Fruit fly (Drosophila melanogaster): ENCODE data around the gene CG13731.

Gene CG13731

DNA sequence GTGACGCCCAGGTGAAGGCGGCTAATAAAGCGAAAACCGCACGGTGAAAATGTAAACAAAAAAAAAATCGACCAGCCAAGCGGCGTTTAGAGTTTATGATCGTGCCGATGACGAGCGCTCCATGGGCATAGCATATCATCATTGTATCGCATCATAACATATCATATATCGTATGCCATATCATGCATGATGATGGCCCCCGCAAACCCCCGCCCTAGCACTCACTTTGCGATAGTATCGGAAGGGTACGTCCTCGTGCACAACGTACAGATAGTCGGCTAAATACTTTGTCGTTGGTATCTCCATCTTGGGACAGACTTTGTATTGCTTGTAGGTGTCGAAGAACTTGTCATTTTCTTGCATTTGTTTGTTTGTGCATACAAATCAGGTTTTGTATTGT lies 14.5 kb upstream of the CG13731 start:
- TF ChIP-seq CG4496 (GFP tag; IDR thresholded peaks at IDR 0.05) (0 out of 3 replicates have a peak, but pooled peaks have one; percentile 21), Pif1A (GFP tag; optimal IDR thresholded peaks at IDR 0.05) (no peak)

DNA sequence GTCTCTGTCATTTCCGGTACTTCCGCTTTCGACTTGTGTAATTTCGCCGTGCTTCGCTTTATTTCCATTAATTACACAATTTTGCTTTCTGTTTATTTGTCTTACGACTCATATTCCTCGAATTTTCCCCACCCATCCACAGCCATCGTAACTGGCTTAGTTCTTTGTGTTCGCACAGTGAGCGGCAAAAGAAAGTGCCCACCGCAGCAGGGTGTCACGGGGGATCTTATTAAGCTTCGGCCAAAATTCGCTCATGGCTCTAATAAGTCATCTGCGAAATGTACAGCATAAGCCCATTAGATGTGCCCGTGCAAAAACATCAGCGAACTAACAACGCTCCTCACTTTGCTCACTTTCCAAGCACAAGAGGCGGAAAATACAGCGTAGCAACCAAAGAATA lies 13.6 kb upstream of the CG13731 start:
- TF ChIP-seq Snoo (tag; optimal IDR thresholded peaks at IDR 0.05) (no peak), Ets98B (GFP tag; IDR thresholded peaks at IDR 0.05) (no peak), CG4496 (GFP tag; IDR thresholded peaks at IDR 0.05) (no peak), rn (GFP tag; IDR thresholded peaks at IDR 0.05) (no peak), fd96Ca (GFP tag; IDR thresholded peaks at IDR 0.05) (no peak), D1 (tag; optimal IDR thresholded peaks at IDR 0.05) (no peak), CG9948 (tag; optimal IDR thresholded peaks at IDR 0.05) (no peak), EcR (GFP tag; optimal IDR thresholded peaks at IDR 0.05) (no peak), CG8301 (tag; optimal IDR thresholded peaks at IDR 0.05) (no peak), CG32121 (GFP tag; IDR thresholded peaks at IDR 0.05) (no peak), CG17806 (tag; optimal IDR thresholded peaks at IDR 0.05) (no peak), CG12605 (GFP tag; IDR thresholded peaks at IDR 0.05) (no peak), CG8159 (tag; optimal IDR thresholded peaks at IDR 0.05) (no peak), CG10348 (GFP tag; IDR thresholded peaks at IDR 0.05) (no peak), Pif1A (GFP tag; optimal IDR thresholded peaks at IDR 0.05) (no peak), CG34367 (tag; optimal IDR thresholded peaks at IDR 0.05) (no peak), CG14655 (GFP tag; optimal IDR thresholded peaks at IDR 0.05) (no peak), CG13204 (GFP tag; optimal IDR thresholded peaks at IDR 0.05) (no peak)

DNA sequence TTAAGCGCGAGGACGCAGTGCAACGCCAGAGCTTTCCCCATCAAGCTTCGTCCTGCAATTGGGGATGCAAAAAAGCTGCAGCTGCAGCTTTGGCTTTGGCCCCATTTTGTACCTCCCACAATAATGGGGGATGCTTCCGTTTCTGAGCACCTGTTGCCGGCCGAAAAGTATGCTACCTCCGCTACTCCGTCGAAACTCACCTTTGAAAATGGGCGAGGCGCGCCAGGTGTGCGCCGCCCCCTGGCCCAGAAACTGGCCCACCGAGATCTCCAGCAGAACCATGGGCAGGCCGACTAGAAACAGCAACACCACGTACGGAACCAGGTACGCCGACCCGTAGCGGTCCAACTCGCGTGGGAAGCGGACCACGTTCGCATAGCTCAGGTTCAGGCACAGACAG lies 12.7 kb upstream of the CG13731 start:
- TF ChIP-seq CG12605 (GFP tag; IDR thresholded peaks at IDR 0.05) (peak; percentile 77), CG4496 (GFP tag; IDR thresholded peaks at IDR 0.05) (0 out of 3 replicates have a peak, but pooled peaks have one; percentile 39), CG8159 (tag; optimal IDR thresholded peaks at IDR 0.05) (no peak)

DNA sequence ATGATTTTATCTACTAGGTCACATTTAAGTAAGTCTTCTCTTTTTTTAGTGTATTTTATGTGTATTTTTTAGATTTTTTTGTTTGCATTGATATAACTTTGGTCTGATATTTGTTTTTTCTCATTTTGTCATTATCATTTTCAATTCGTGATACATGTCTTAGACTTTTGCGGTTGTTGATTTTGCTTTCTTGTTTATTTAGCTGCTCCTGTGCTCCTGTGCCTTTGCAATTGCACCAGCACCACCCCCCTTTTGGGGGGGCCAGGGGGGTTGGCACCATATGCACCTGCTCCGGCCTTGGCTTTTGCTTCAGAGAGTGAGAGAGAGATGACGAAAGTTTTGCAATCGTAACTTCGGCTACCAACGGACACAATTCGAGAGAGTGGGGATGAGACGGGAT lies 12.2 kb upstream of the CG13731 start:
- TF ChIP-seq fd96Ca (GFP tag; IDR thresholded peaks at IDR 0.05) (no peak), CG14655 (GFP tag; optimal IDR thresholded peaks at IDR 0.05) (no peak), CG17806 (tag; optimal IDR thresholded peaks at IDR 0.05) (no peak), Snoo (tag; optimal IDR thresholded peaks at IDR 0.05) (no peak), CG32121 (GFP tag; IDR thresholded peaks at IDR 0.05) (no peak), Pif1A (GFP tag; optimal IDR thresholded peaks at IDR 0.05) (no peak), CG10348 (GFP tag; IDR thresholded peaks at IDR 0.05) (no peak), Ets98B (GFP tag; IDR thresholded peaks at IDR 0.05) (no peak), EcR (GFP tag; optimal IDR thresholded peaks at IDR 0.05) (no peak), CG8159 (tag; optimal IDR thresholded peaks at IDR 0.05) (no peak), CG13204 (GFP tag; optimal IDR thresholded peaks at IDR 0.05) (no peak)

DNA sequence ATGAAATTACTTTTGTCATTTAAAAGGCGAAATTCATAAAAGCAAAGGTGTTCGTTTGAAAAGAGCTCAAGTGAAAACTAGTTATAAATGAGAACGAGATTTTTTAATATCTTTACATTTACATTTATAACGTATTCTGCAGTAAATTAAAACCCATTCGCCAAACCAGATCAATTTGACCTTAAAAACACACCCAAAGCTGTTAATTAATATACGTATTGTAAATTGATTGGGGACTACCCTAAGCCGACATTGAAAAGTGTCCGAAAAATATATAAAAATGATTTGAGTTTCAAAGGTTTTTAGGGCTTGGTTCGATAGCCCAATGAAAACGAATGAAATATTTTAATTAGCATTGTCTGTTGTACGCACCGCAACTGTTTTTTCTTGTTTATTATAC lies 10.3 kb upstream of the CG13731 start:
- TF ChIP-seq CG4496 (GFP tag; IDR thresholded peaks at IDR 0.05) (no peak), CG8301 (tag; optimal IDR thresholded peaks at IDR 0.05) (no peak)

DNA sequence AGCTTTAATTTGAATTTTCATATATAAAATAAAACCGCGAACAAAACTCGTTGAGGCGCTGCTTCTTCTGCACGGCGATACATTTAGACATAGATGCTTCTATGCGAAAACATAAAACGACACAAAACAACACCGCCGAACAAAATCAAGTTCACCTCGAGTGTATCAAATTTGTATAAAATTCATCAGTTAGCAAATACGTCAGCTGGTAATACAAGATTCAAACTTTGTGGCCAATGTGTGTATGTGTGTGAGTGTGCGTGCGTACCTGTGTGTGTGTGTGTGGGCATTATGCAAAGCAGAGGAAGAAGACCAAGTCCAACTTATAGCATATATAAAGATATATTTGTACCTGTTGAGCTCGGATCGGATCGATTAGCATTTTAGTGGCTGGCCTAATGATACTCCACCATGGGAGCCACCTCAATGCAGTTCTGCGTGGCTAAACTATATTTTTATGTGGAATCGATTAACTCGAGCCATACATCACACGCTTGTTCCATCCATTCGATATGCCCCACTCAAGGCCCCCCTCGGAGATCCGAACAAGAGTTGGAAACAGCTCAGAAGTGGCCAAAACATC lies 5.8 kb upstream of the CG13731 start:
- TF ChIP-seq CG15710 (tag; optimal IDR thresholded peaks at IDR 0.05), result no peak
- no peak for TF ChIP-seq CG32121 (GFP tag; IDR thresholded peaks at IDR 0.05)
- TF ChIP-seq Pif1B (GFP tag; optimal IDR thresholded peaks at IDR 0.05), result no peak
- no peak for TF ChIP-seq EcR (GFP tag; optimal IDR thresholded peaks at IDR 0.05)
- TF ChIP-seq Pif1A (GFP tag; optimal IDR thresholded peaks at IDR 0.05), result no peak
- TF ChIP-seq rn (GFP tag; IDR thresholded peaks at IDR 0.05), result no peak
- TF ChIP-seq Snoo (tag; optimal IDR thresholded peaks at IDR 0.05), result no peak

DNA sequence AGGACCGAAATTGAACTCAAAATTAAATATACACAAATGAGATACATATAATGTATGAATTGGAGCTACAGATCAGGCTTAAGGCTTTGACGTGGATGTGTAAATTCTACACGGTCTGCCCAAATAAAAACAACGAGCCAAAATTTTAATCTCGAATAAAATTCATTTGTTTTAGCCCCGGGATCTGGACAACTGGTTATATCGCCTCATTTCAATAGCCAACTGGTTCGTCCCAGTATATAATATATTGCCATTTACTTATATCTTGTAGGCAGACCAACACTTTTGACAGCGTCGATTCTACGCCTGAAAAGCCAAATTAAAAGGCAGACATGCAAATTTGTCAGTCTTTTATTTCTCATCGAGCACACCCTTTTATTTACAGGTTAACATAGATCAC lies 4.3 kb upstream of the CG13731 start:
- no peak for TF ChIP-seq CG8159 (tag; optimal IDR thresholded peaks at IDR 0.05)
- TF ChIP-seq Snoo (tag; optimal IDR thresholded peaks at IDR 0.05), result no peak
- TF ChIP-seq CG15710 (tag; optimal IDR thresholded peaks at IDR 0.05), result no peak
- TF ChIP-seq CG17806 (tag; optimal IDR thresholded peaks at IDR 0.05), result no peak
- TF ChIP-seq Pif1B (GFP tag; optimal IDR thresholded peaks at IDR 0.05), result no peak
- TF ChIP-seq CG34367 (tag; optimal IDR thresholded peaks at IDR 0.05), result no peak
- no peak for TF ChIP-seq CG8301 (tag; optimal IDR thresholded peaks at IDR 0.05)
- no peak for TF ChIP-seq CG4496 (GFP tag; IDR thresholded peaks at IDR 0.05)
- no peak for TF ChIP-seq D1 (tag; optimal IDR thresholded peaks at IDR 0.05)
- no peak for TF ChIP-seq fd96Ca (GFP tag; IDR thresholded peaks at IDR 0.05)
- no peak for TF ChIP-seq gl (tag; optimal IDR thresholded peaks at IDR 0.05)
- TF ChIP-seq Pif1A (GFP tag; optimal IDR thresholded peaks at IDR 0.05), result no peak
- no peak for TF ChIP-seq CG13204 (GFP tag; optimal IDR thresholded peaks at IDR 0.05)

DNA sequence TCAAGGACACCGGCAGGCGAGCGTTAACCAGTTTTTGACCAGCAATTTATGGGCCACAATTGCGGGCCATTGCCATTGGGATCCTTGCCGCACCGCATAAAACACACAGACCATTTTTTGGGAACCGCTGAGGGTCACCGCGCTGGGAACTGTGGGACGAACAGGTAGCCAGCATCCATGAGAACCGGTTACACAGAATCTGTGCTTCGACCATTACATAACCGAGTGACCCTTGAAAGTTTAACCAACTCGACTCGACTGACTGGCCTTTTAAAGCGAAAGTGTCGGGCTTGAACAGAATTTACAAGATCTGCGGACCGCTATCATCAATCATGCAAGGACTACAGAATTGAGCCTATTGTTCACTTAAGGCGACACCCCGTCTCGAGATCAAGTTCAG lies 3.7 kb upstream of the CG13731 start:
- TF ChIP-seq CG32121 (GFP tag; IDR thresholded peaks at IDR 0.05) (no peak), CG14655 (GFP tag; optimal IDR thresholded peaks at IDR 0.05) (no peak), EcR (GFP tag; optimal IDR thresholded peaks at IDR 0.05) (peak; percentile 96), fd96Ca (GFP tag; IDR thresholded peaks at IDR 0.05) (no peak)
